Worm (Caenorhabditis elegans): ENCODE data around the gene lars-1.
A peak's percentile ranks its signal among the peaks of the same experiment; 100 is the strongest.

Gene lars-1

DNA sequence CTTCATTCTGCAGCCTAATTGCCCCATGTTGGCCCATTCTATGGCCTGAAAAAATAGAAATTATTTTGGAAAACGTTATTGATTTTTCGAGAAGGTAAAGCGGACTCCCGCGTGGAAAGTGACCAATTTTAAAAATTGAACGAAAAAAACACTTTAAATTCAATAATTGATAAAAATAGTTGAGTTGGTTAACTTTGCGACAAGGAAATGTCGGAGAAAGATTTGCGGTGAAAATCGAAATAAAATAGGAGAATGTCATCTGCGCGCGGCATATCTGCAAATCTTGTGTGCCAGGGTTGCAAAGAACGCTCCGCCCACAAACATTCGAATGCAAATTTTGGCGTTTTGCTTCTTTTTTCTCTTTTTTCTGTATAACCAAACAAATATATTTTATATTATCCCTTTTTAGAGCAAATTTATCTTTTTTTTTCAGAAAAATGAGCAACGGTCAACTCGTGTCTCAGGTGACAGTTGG is 15.7 kb downstream of the lars-1 start, which contains the start of the genes rnf-121 and C16C10.4 (continued):
- peak; percentile 56 for TF ChIP-seq rpc-1 (optimal IDR thresholded peaks at IDR 0.05)
- no peak for TF ChIP-seq rpc-1 (tag; optimal IDR thresholded peaks at IDR 0.05)
- TF ChIP-seq dpl-1 (GFP tag; optimal IDR thresholded peaks at IDR 0.05), result no peak
- peak; percentile 44; the same call in 1 of the 2 replicates for TF ChIP-seq C06A6.2 (GFP tag; conservative IDR thresholded peaks at IDR 0.05)
- no peak for TF ChIP-seq hsf-1 (GFP tag; IDR thresholded peaks at IDR 0.05)
- TF ChIP-seq nhr-80 (tag; optimal IDR thresholded peaks at IDR 0.05), result peak; percentile 1
- peak; percentile 73 for TF ChIP-seq unc-130 (GFP tag; optimal IDR thresholded peaks at IDR 0.05)
- TF ChIP-seq nhr-179 (tag; optimal IDR thresholded peaks at IDR 0.05), result no peak
- TF ChIP-seq Y53F4B.3 (GFP tag; IDR thresholded peaks at IDR 0.05), result no peak
- TF ChIP-seq madf-6 (GFP tag; IDR thresholded peaks at IDR 0.05), result peak; percentile 82
- TF ChIP-seq lsy-27 (tag; optimal IDR thresholded peaks at IDR 0.05; ENCODE audit: borderline replicate concordance, insufficient read depth), result no peak
- no peak for TF ChIP-seq egl-44 (GFP tag; IDR thresholded peaks at IDR 0.05)
- TF ChIP-seq cebp-1 (GFP tag; IDR thresholded peaks at IDR 0.05), result no peak
- peak; percentile 74 for TF ChIP-seq cebp-1 (tag; optimal IDR thresholded peaks at IDR 0.05)
- peak; percentile 46 for TF ChIP-seq lin-40 (tag; optimal IDR thresholded peaks at IDR 0.05)
- TF ChIP-seq sea-2 (GFP tag; IDR thresholded peaks at IDR 0.05), result no peak
- no peak for TF ChIP-seq ceh-91 (GFP tag; IDR thresholded peaks at IDR 0.05)
- TF ChIP-seq lin-35 (GFP tag; optimal IDR thresholded peaks at IDR 0.05), result peak in 1 of 3 experiments; percentile 25
- no peak for TF ChIP-seq B0035.1 (tag; optimal IDR thresholded peaks at IDR 0.05)
- TF ChIP-seq ets-4 (GFP tag; optimal IDR thresholded peaks at IDR 0.05), result no peak
- TF ChIP-seq pbrm-1 (GFP tag; IDR thresholded peaks at IDR 0.05), result peak; percentile 31; the same call in 1 of the 2 replicates
- no peak for TF ChIP-seq let-526 (GFP tag; IDR thresholded peaks at IDR 0.05)
- TF ChIP-seq ztf-18 (tag; optimal IDR thresholded peaks at IDR 0.05), result peak; percentile 46
- TF ChIP-seq lin-26 (GFP tag; IDR thresholded peaks at IDR 0.05), result peak; percentile 49; the same call in 1 of the 2 replicates
- TF ChIP-seq fkh-3 (tag; optimal IDR thresholded peaks at IDR 0.05), result no peak
- no peak for TF ChIP-seq Y79H2A.3 (GFP tag; conservative IDR thresholded peaks at IDR 0.05)
- TF ChIP-seq nfya-2 (GFP tag; IDR thresholded peaks at IDR 0.05), result no peak
- TF ChIP-seq ceh-79 (tag; optimal IDR thresholded peaks at IDR 0.05), result no peak
- TF ChIP-seq snpc-1.1 (tag; optimal IDR thresholded peaks at IDR 0.05; ENCODE audit: insufficient read depth), result peak; percentile 31
- no peak for TF ChIP-seq pha-4 (tag; optimal IDR thresholded peaks at IDR 0.05)
- 0 out of 2 replicates have a peak, but pooled peaks have one; percentile 30 for TF ChIP-seq ztf-25 (GFP tag; IDR thresholded peaks at IDR 0.05)
- peak; percentile 47 for TF ChIP-seq lsl-1 (GFP tag; optimal IDR thresholded peaks at IDR 0.05)
- no peak for TF ChIP-seq F10E7.11 (tag; optimal IDR thresholded peaks at IDR 0.05)
- no peak for TF ChIP-seq ztf-6 (GFP tag; IDR thresholded peaks at IDR 0.05)
- no peak for TF ChIP-seq tbx-9 (tag; optimal IDR thresholded peaks at IDR 0.05; ENCODE audit: borderline replicate concordance)
- TF ChIP-seq rcor-1 (GFP tag; IDR thresholded peaks at IDR 0.05), result peak; percentile 57; the same call in 1 of the 2 replicates
- TF ChIP-seq nfyb-1 (GFP tag; IDR thresholded peaks at IDR 0.05), result peak; percentile 77; the same call in 1 of the 2 replicates
- TF ChIP-seq unc-62 (GFP tag; optimal IDR thresholded peaks at IDR 0.05), result no peak
- peak; percentile 15 for TF ChIP-seq T07F8.4 (tag; optimal IDR thresholded peaks at IDR 0.05)
- no peak for TF ChIP-seq ztf-28 (GFP tag; IDR thresholded peaks at IDR 0.05)
- peak; percentile 4 for TF ChIP-seq repo-1 (tag; optimal IDR thresholded peaks at IDR 0.05)
- no peak for TF ChIP-seq attf-3 (GFP tag; conservative IDR thresholded peaks at IDR 0.05)
- no peak for TF ChIP-seq egrh-3 (GFP tag; IDR thresholded peaks at IDR 0.05)
- TF ChIP-seq Y56A3A.18 (GFP tag; IDR thresholded peaks at IDR 0.05), result no peak
- TF ChIP-seq zfh-2 (GFP tag; conservative IDR thresholded peaks at IDR 0.05), result no peak
- TF ChIP-seq mes-4 (tag; optimal IDR thresholded peaks at IDR 0.05), result no peak
- TF ChIP-seq hlh-26 (GFP tag; conservative IDR thresholded peaks at IDR 0.05), result no peak
- TF ChIP-seq die-1 (tag; optimal IDR thresholded peaks at IDR 0.05), result peak; percentile 50
- TF ChIP-seq B0261.1 (tag; optimal IDR thresholded peaks at IDR 0.05), result no peak
